Fruit fly (Drosophila melanogaster) whole organism, embryonic: Measurements from ENCODE around the gene CG8066.

ENCODE experiments used
- ATbp ChIP-seq: fragments of 200-800 bp; sonication (Bioruptor generic); optimal IDR thresholded peaks from 2 replicates; lab custom pipeline; 2017; ENCODE audit warnings: missing biosample characterization, mild to moderate bottlenecking, missing genetic modification characterization, missing genetic modification reagents
- Asciz ChIP-seq: fragments of 200-800 bp; sonication (Bioruptor generic); optimal IDR thresholded peaks from 2 replicates; lab custom pipeline; 2017; ENCODE audit warnings: missing biosample characterization, mild to moderate bottlenecking, missing genetic modification characterization, missing genetic modification reagents
- Awh ChIP-seq: fragments of 200-800 bp; sonication (Bioruptor generic); IDR thresholded peaks from 2 replicates; pipeline ENCODE4, ENCODE4 v1.3.6; 2022; ENCODE audit warnings: missing biosample characterization, missing genetic modification characterization
- B-H1 ChIP-seq: fragments of 200-800 bp; sonication (Bioruptor generic); IDR thresholded peaks from 3 replicates; pipeline ENCODE4 v1.3.6; 2022; ENCODE audit warnings: missing biosample characterization, missing genetic modification characterization
- B-H2 ChIP-seq: fragments of 200-800 bp; sonication (Bioruptor generic); optimal IDR thresholded peaks from 2 replicates; lab custom pipeline; 2018; ENCODE audit warnings: missing biosample characterization, mild to moderate bottlenecking, missing genetic modification characterization
- BEAF-32 ChIP-seq: fragments of 200-800 bp; sonication (Bioruptor generic); optimal IDR thresholded peaks from 3 replicates; lab custom pipeline; 2017; ENCODE audit warnings: missing biosample characterization, missing genetic modification characterization, mild to moderate bottlenecking, moderate library complexity, missing genetic modification reagents
- CG10274 ChIP-seq: fragments of 200-800 bp; sonication (Bioruptor generic); optimal IDR thresholded peaks from 3 replicates; lab custom pipeline; 2017; ENCODE audit warnings: missing biosample characterization, mild to moderate bottlenecking, missing genetic modification characterization
- CG10366 ChIP-seq: fragments of 200-800 bp; sonication (Bioruptor generic); IDR thresholded peaks from 2 replicates; pipeline ENCODE4 v1.3.6; 2022; ENCODE audit warnings: missing biosample characterization, missing genetic modification characterization
- CG11398 ChIP-seq: fragments of 200-800 bp; sonication (Bioruptor generic); optimal IDR thresholded peaks from 2 replicates; lab custom pipeline; 2016; ENCODE audit warnings: missing biosample characterization, missing genetic modification characterization
- CG12104 ChIP-seq: fragments of 200-800 bp; sonication (Bioruptor generic); optimal IDR thresholded peaks from 3 replicates; lab custom pipeline; 2016; ENCODE audit warnings: missing biosample characterization, missing genetic modification characterization
- CG12219 ChIP-seq: fragments of 200-800 bp; sonication (Bioruptor generic); optimal IDR thresholded peaks from 3 replicates; lab custom pipeline; 2018; ENCODE audit warnings: missing biosample characterization, mild to moderate bottlenecking, missing genetic modification characterization
- CG18599 ChIP-seq: fragments of 200-800 bp; sonication (Bioruptor generic); optimal IDR thresholded peaks from 3 replicates; lab custom pipeline; 2017; ENCODE audit warnings: missing biosample characterization, missing genetic modification characterization, mild to moderate bottlenecking, moderate library complexity, missing genetic modification reagents
- CG2199 ChIP-seq: fragments of 200-800 bp; sonication (Bioruptor generic); IDR thresholded peaks from 3 replicates; pipeline ENCODE4 v1.3.6; 2022; ENCODE audit warnings: missing biosample characterization, missing genetic modification characterization
- CG30020 ChIP-seq: fragments of 200-800 bp; optimal IDR thresholded peaks from 2 replicates; lab custom pipeline; 2019; ENCODE audit warnings: missing biosample characterization, mild to moderate bottlenecking, missing genetic modification characterization, moderate library complexity
- CG31388 ChIP-seq: fragments of 200-800 bp; sonication (Bioruptor generic); optimal IDR thresholded peaks from 2 replicates; lab custom pipeline; 2016; ENCODE audit warnings: missing biosample characterization, missing genetic modification characterization
- CG43689 ChIP-seq: fragments of 200-800 bp; sonication (Bioruptor generic); IDR thresholded peaks from 2 replicates; pipeline ENCODE4 v1.3.6; 2022; ENCODE audit warnings: missing biosample characterization, missing genetic modification characterization
- CG6689 ChIP-seq: fragments of 200-800 bp; sonication (Bioruptor generic); IDR thresholded peaks from 2 replicates; pipeline ENCODE4 v1.3.6; 2022; ENCODE audit warnings: missing biosample characterization, missing genetic modification characterization
- CG7556 ChIP-seq: fragments of 200-800 bp; sonication (Bioruptor generic); optimal IDR thresholded peaks from 2 replicates; lab custom pipeline; 2017; ENCODE audit warnings: missing biosample characterization, mild to moderate bottlenecking, missing genetic modification characterization
- CG7786 ChIP-seq: fragments of 200-800 bp; sonication (Bioruptor generic); optimal IDR thresholded peaks from 2 replicates; lab custom pipeline; 2016; ENCODE audit warnings: missing biosample characterization, missing genetic modification characterization
- CG8281 ChIP-seq: fragments of 200-800 bp; sonication (Bioruptor generic); optimal IDR thresholded peaks from 2 replicates; lab custom pipeline; 2018; ENCODE audit warnings: missing biosample characterization, mild to moderate bottlenecking, missing genetic modification characterization, moderate library complexity
- CrebB ChIP-seq: fragments of 200-800 bp; sonication (Bioruptor generic); optimal IDR thresholded peaks from 3 replicates; lab custom pipeline; 2018; ENCODE audit warnings: missing biosample characterization, mild to moderate bottlenecking, missing genetic modification characterization
- Drgx ChIP-seq: fragments of 200-800 bp; sonication (Bioruptor generic); IDR thresholded peaks from 2 replicates; pipeline ENCODE4 v1.3.6; 2022; ENCODE audit warnings: missing biosample characterization, missing genetic modification characterization
- Gug ChIP-seq: fragments of 200-800 bp; sonication (Bioruptor generic); IDR thresholded peaks from 4 replicates; pipeline ENCODE4 v1.3.6; 2022; ENCODE audit warnings: missing biosample characterization, missing genetic modification characterization
- MESR4 ChIP-seq: fragments of 200-800 bp; sonication (Bioruptor generic); optimal IDR thresholded peaks from 2 replicates; lab custom pipeline; 2018; ENCODE audit warnings: missing biosample characterization, mild to moderate bottlenecking, missing genetic modification characterization, moderate library complexity
- NC2β ChIP-seq: fragments of 200-800 bp; sonication (Bioruptor generic); optimal IDR thresholded peaks from 2 replicates; lab custom pipeline; 2016; ENCODE audit warnings: missing biosample characterization, missing genetic modification characterization
- Nf-YC ChIP-seq: fragments of 200-800 bp; optimal IDR thresholded peaks from 3 replicates; lab custom pipeline; 2019; ENCODE audit warnings: missing biosample characterization, mild to moderate bottlenecking, missing genetic modification characterization, moderate library complexity
- Oaz ChIP-seq: fragments of 200-800 bp; sonication (Bioruptor generic); IDR thresholded peaks from 2 replicates; pipeline ENCODE4 v1.3.6; 2022; ENCODE audit warnings: missing biosample characterization, missing genetic modification characterization
- Xrp1 ChIP-seq: fragments of 200-800 bp; sonication (Bioruptor generic); IDR thresholded peaks from 2 replicates; pipeline ENCODE4 v1.3.6; 2022; ENCODE audit warnings: missing biosample characterization, missing genetic modification characterization
- aop ChIP-seq: fragments of 200-800 bp; sonication (Bioruptor generic); IDR thresholded peaks from 2 replicates; pipeline ENCODE4 v1.3.6; 2022; ENCODE audit warnings: missing biosample characterization, missing genetic modification characterization
- bab2 ChIP-seq: fragments of 200-800 bp; sonication (Bioruptor generic); optimal IDR thresholded peaks from 2 replicates; lab custom pipeline; 2016; ENCODE audit warnings: missing biosample characterization, missing genetic modification characterization
- chm ChIP-seq: fragments of 200-800 bp; sonication (Bioruptor generic); IDR thresholded peaks from 2 replicates; pipeline ENCODE4 v1.3.6; 2022; ENCODE audit warnings: missing biosample characterization, missing genetic modification characterization
- corto ChIP-seq: fragments of 200-800 bp; sonication (Bioruptor generic); optimal IDR thresholded peaks from 2 replicates; lab custom pipeline; 2016; ENCODE audit warnings: missing biosample characterization, mild to moderate bottlenecking, missing genetic modification characterization, moderate library complexity
- crc ChIP-seq: fragments of 200-800 bp; sonication (Bioruptor generic); optimal IDR thresholded peaks from 2 replicates; lab custom pipeline; 2016; ENCODE audit warnings: missing biosample characterization, missing genetic modification characterization
- da ChIP-seq: fragments of 200-800 bp; sonication (Bioruptor generic); optimal IDR thresholded peaks from 2 replicates; lab custom pipeline; 2016; ENCODE audit warnings: missing biosample characterization, missing genetic modification characterization
- fd96Cb ChIP-seq: fragments of 200-800 bp; sonication (Bioruptor generic); optimal IDR thresholded peaks from 2 replicates; lab custom pipeline; 2018; ENCODE audit warnings: missing biosample characterization, mild to moderate bottlenecking, missing genetic modification characterization, moderate library complexity
- ham ChIP-seq: fragments of 200-800 bp; sonication (Bioruptor generic); IDR thresholded peaks from 2 replicates; pipeline ENCODE4 v1.3.6; 2022; ENCODE audit warnings: missing biosample characterization, missing genetic modification characterization
- ken ChIP-seq: fragments of 200-800 bp; sonication (Bioruptor generic); IDR thresholded peaks from 3 replicates; pipeline ENCODE4 v1.3.6; 2022; ENCODE audit warnings: missing biosample characterization, missing genetic modification characterization
- klu ChIP-seq: fragments of 200-800 bp; sonication (Bioruptor generic); IDR thresholded peaks from 2 replicates; pipeline ENCODE4 v1.3.6; 2022; ENCODE audit warnings: missing biosample characterization, missing genetic modification characterization
- kni ChIP-seq: fragments of 200-800 bp; sonication (Bioruptor generic); optimal IDR thresholded peaks from 3 replicates; lab custom pipeline; 2017; ENCODE audit warnings: mild to moderate bottlenecking, missing biosample characterization, missing genetic modification reagents, missing genetic modification characterization
- mld ChIP-seq: fragments of 200-800 bp; sonication (Bioruptor generic); IDR thresholded peaks from 3 replicates; pipeline ENCODE4 v1.3.6; 2022; ENCODE audit warnings: missing biosample characterization, missing genetic modification characterization; ENCODE audit not compliant: partially characterized antibody
- nmo ChIP-seq: fragments of 200-800 bp; sonication (Bioruptor generic); optimal IDR thresholded peaks from 2 replicates; lab custom pipeline; 2018; ENCODE audit warnings: missing biosample characterization, mild to moderate bottlenecking, missing genetic modification characterization, moderate library complexity
- pfk ChIP-seq: fragments of 200-800 bp; sonication (Bioruptor generic); optimal IDR thresholded peaks from 2 replicates; lab custom pipeline; 2018; ENCODE audit warnings: missing biosample characterization, mild to moderate bottlenecking, missing genetic modification characterization, moderate library complexity
- pnt ChIP-seq: fragments of 200-800 bp; sonication (Bioruptor generic); optimal IDR thresholded peaks from 3 replicates; lab custom pipeline; 2016; ENCODE audit warnings: missing biosample characterization, missing genetic modification characterization
- rib ChIP-seq: fragments of 200-800 bp; sonication (Bioruptor generic); IDR thresholded peaks from 2 replicates; pipeline ENCODE4 v1.3.6; 2022; ENCODE audit warnings: missing biosample characterization, missing genetic modification characterization
- sens ChIP-seq: fragments of 200-800 bp; sonication (Bioruptor generic); peaks from one replicate; lab custom pipeline; 2016; ENCODE audit warnings: missing biosample characterization, missing genetic modification characterization
- sens-2 ChIP-seq: fragments of 200-800 bp; sonication (Bioruptor generic); IDR thresholded peaks from 2 replicates; pipeline ENCODE4 v1.3.6; 2022; ENCODE audit warnings: missing biosample characterization, missing genetic modification characterization
- tgo ChIP-seq: fragments of 200-800 bp; sonication (Bioruptor generic); IDR thresholded peaks from 3 replicates; pipeline ENCODE4 v1.3.6; 2022; ENCODE audit warnings: missing biosample characterization, missing genetic modification characterization
- tll ChIP-seq, 2 experiments: fragments of 200-800 bp in 1 of 2; fragments of >200 bp in 1 of 2; sonication (Bioruptor generic) in 1 of 2; optimal IDR thresholded peaks; 2 replicates each; lab custom pipeline; 2017 to 2019; ENCODE audit warnings: missing biosample characterization in 2 of 2, missing genetic modification characterization in 2 of 2, mild to moderate bottlenecking in 1 of 2, moderate library complexity in 1 of 2
- trh ChIP-seq: fragments of 200-800 bp; sonication (Bioruptor generic); optimal IDR thresholded peaks from 2 replicates; lab custom pipeline; 2016; ENCODE audit warnings: missing biosample characterization, missing genetic modification characterization
- zen2 ChIP-seq: fragments of 200-800 bp; sonication (Bioruptor generic); IDR thresholded peaks from 3 replicates; pipeline ENCODE4 v1.3.6; 2022; ENCODE audit warnings: missing biosample characterization, missing genetic modification characterization; ENCODE audit not compliant: partially characterized antibody
- zfh1 ChIP-seq: fragments of 200-800 bp; sonication (Bioruptor generic); IDR thresholded peaks from 3 replicates; pipeline ENCODE4 v1.3.6; 2022; ENCODE audit warnings: missing biosample characterization, missing genetic modification characterization

CG8066 gene

DNA sequence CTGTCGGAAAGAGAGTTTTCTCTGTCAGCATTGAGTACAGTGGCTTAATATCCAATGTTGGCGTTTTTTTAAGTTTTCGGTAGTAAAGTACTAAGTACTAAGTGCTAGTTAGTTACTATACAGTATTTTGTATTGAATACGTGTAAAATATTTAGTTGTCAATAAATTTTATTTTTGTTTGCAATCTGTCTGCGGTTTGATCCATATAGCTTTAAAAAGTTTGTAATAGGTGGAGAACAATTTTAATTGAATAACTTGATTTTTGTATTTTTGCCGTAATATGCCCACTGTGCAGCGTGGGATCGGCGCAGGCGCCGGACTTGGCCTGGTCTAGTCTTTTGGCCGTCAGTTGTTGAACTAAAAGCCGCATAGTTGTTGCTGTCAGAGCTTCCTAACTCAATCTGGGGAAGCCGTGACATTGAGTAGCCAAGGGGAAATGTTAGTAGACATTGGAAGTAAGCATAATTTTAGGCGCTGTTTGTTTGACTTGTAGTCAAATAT lies 10.2 kb downstream of the CG8066 start (continued):
- TF ChIP-seq CG10366 (GFP tag; lab: Robert Waterston, UW) = peak; percentile 78
- TF ChIP-seq Gug (GFP tag; lab: Robert Waterston, UW) = peak; percentile 65
- TF ChIP-seq fd96Cb (tag; lab: Kevin White, UChicago) = peak; percentile 92
- TF ChIP-seq Drgx (GFP tag; lab: Robert Waterston, UW) = peak; percentile 79
- peak; percentile 48 for TF ChIP-seq CG30020
- peak; percentile 51 for TF ChIP-seq da
- TF ChIP-seq kni (GFP tag; lab: Kevin White, UChicago) = peak; percentile 68
- peak; percentile 90 for TF ChIP-seq CG12219 (GFP tag; lab: Kevin White, UChicago)
- peak; percentile 83 for TF ChIP-seq B-H1 (GFP tag; lab: Robert Waterston, UW)
- no peak for TF ChIP-seq BEAF-32 (GFP tag; lab: Kevin White, UChicago)
- TF ChIP-seq CG11398 (GFP tag; lab: Kevin White, UChicago) = peak; percentile 77
- TF ChIP-seq ken (GFP tag; lab: Robert Waterston, UW) = peak; percentile 90
- peak; percentile 70 for TF ChIP-seq CG31388
- peak; percentile 91 for TF ChIP-seq B-H2 (GFP tag; lab: Kevin White, UChicago)
- peak; percentile 78; the same call in 1 of the 3 replicates for TF ChIP-seq CG2199 (GFP tag; lab: Robert Waterston, UW)
- TF ChIP-seq chm (GFP tag; lab: Robert Waterston, UW) = no peak
- TF ChIP-seq aop (GFP tag; lab: Robert Waterston, UW) = 0 out of 2 replicates have a peak, but pooled peaks have one; percentile 33
- peak; percentile 84 for TF ChIP-seq Oaz (GFP tag; lab: Robert Waterston, UW)
- peak; percentile 80 for TF ChIP-seq Awh (GFP tag; lab: Robert Waterston, UW)
- TF ChIP-seq tll (GFP tag; optimal IDR thresholded peaks at IDR 0.05; lab: Kevin White, UChicago) = no peak
- TF ChIP-seq CG18599 (GFP tag; lab: Kevin White, UChicago) = peak; percentile 97
- peak; percentile 84 for TF ChIP-seq tgo
- TF ChIP-seq pfk (GFP tag; lab: Kevin White, UChicago) = no peak
- peak; percentile 80 for TF ChIP-seq trh (GFP tag; lab: Kevin White, UChicago)
- TF ChIP-seq CG6689 (GFP tag; lab: Robert Waterston, UW) = peak; percentile 85
- TF ChIP-seq klu = peak; percentile 81
- peak; percentile 23 for TF ChIP-seq MESR4
- peak; percentile 98 for TF ChIP-seq sens (GFP tag; lab: Kevin White, UChicago)
- TF ChIP-seq Nf-YC (tag; lab: Kevin White, UChicago) = peak; percentile 83
- TF ChIP-seq crc = peak; percentile 87
- TF ChIP-seq CG12104 (GFP tag; lab: Kevin White, UChicago) = peak; percentile 91
- peak; percentile 97 for TF ChIP-seq CG7556 (GFP tag; lab: Kevin White, UChicago)
- peak; percentile 65 for TF ChIP-seq CG8281 (tag; lab: Kevin White, UChicago)
- peak; percentile 90 for TF ChIP-seq CG7786 (GFP tag; lab: Kevin White, UChicago)
- TF ChIP-seq ham (GFP tag; lab: Robert Waterston, UW) = peak; percentile 68
- TF ChIP-seq bab2 (GFP tag; lab: Kevin White, UChicago) = peak; percentile 75
- TF ChIP-seq Xrp1 = peak; percentile 82
- TF ChIP-seq mld (GFP tag; lab: Robert Waterston, UW) = no peak
- peak; percentile 83 for TF ChIP-seq NC2β (GFP tag; lab: Kevin White, UChicago)
- peak; percentile 96 for TF ChIP-seq nmo
- no peak for TF ChIP-seq zen2 (GFP tag; lab: Robert Waterston, UW)
- TF ChIP-seq zfh1 (GFP tag; lab: Robert Waterston, UW) = peak; percentile 80
- peak; percentile 93 for TF ChIP-seq Asciz
- TF ChIP-seq ATbp = peak; percentile 95
- peak; percentile 57; the same call in 1 of the 2 replicates for TF ChIP-seq CG43689
- TF ChIP-seq corto = no peak
- peak; percentile 85 for TF ChIP-seq CG10274 (GFP tag; lab: Kevin White, UChicago)
- TF ChIP-seq pnt (GFP tag; lab: Kevin White, UChicago) = peak; percentile 84
- peak; percentile 60 for TF ChIP-seq sens-2
- peak; percentile 77 for TF ChIP-seq CrebB (tag; lab: Kevin White, UChicago)
- TF ChIP-seq rib (GFP tag; lab: Robert Waterston, UW) = peak; percentile 83
